Worm (Caenorhabditis elegans) whole organism, L3 larva: ENCODE results near the gene K12H6.12.

Experiments used
- ama-1 ChIP-seq: fragments of 150-350 bp; optimal IDR thresholded peaks from 2 replicates; lab custom pipeline; 2018
- daf-12 ChIP-seq: fragments of 150-350 bp; optimal IDR thresholded peaks from 2 replicates; lab custom pipeline; 2014; ENCODE audit warnings: missing biosample characterization, missing genetic modification reagents, missing genetic modification characterization
- elt-2 ChIP-seq: sonication (generic microtip); optimal IDR thresholded peaks from 2 replicates; lab custom pipeline; 2016; ENCODE audit warnings: missing genetic modification reagents, mild to moderate bottlenecking, missing genetic modification characterization, missing compliant biosample characterization
- fkh-10 ChIP-seq: sonication (generic microtip); optimal IDR thresholded peaks from 2 replicates; lab custom pipeline; 2017; ENCODE audit warnings: missing biosample characterization, missing genetic modification reagents, missing genetic modification characterization
- jun-1 ChIP-seq: fragments of 150-350 bp; optimal IDR thresholded peaks from 2 replicates; lab custom pipeline; 2014; ENCODE audit warnings: missing biosample characterization, missing genetic modification reagents, missing genetic modification characterization
- lin-15B ChIP-seq: fragments of 150-350 bp; optimal IDR thresholded peaks from 2 replicates; lab custom pipeline; 2014; ENCODE audit warnings: missing biosample characterization, missing genetic modification characterization
- nhr-237 ChIP-seq: fragments of 150-350 bp; optimal IDR thresholded peaks from 2 replicates; lab custom pipeline; 2014; ENCODE audit warnings: missing biosample characterization, missing genetic modification characterization
- sea-2 ChIP-seq: fragments of 150-350 bp; sonication (generic microtip); optimal IDR thresholded peaks from 4 replicates; lab custom pipeline; 2014; ENCODE audit warnings: missing biosample characterization, missing genetic modification reagents, missing genetic modification characterization
- snpc-4 ChIP-seq: fragments of 150-350 bp; optimal IDR thresholded peaks from 2 replicates; lab custom pipeline; 2014; ENCODE audit warnings: missing biosample characterization, missing genetic modification characterization
- unc-62 ChIP-seq: fragments of 150-350 bp; sonication (generic microtip); optimal IDR thresholded peaks from 4 replicates; lab custom pipeline; 2014; ENCODE audit warnings: missing biosample characterization, missing genetic modification reagents, missing genetic modification characterization
- ztf-4 ChIP-seq: fragments of 150-350 bp; optimal IDR thresholded peaks from 2 replicates; lab custom pipeline; 2014; ENCODE audit warnings: missing biosample characterization, missing genetic modification characterization

- TF ChIP-seq elt-2 (tag; lab: Kevin White, UChicago) (no peak), ama-1 (lab: Kevin White, UChicago) (no peak), ztf-4 (no peak), jun-1 (tag; lab: Kevin White, UChicago) (no peak), daf-12 (tag; lab: Kevin White, UChicago) (no peak), unc-62 (no peak), snpc-4 (tag; lab: Kevin White, UChicago) (no peak), lin-15B (tag; lab: Kevin White, UChicago) (no peak), nhr-237 (tag; lab: Kevin White, UChicago) (no peak), fkh-10 (GFP tag; lab: Kevin White, UChicago) (no peak), sea-2 (no peak)
Observed at ce11 chrII:2845674-2846073, 37.7 kb downstream of the K12H6.12 start.
